Fruit fly (Drosophila melanogaster): Measurements from ENCODE around the gene asun.
A peak's percentile ranks its signal among the peaks of the same experiment; 100 is the strongest.

Gene asun

dm6 chr3R:16247609-16248499, 16.2 kb upstream of the asun start:
- peak; percentile 89 for TF ChIP-seq cyc (GFP tag; optimal IDR thresholded peaks at IDR 0.05)
- TF ChIP-seq dac (GFP tag; optimal IDR thresholded peaks at IDR 0.05), result peak; percentile 47
- peak; percentile 36 for TF ChIP-seq Ets21C (GFP tag; optimal IDR thresholded peaks at IDR 0.05)
- TF ChIP-seq CG6808 (GFP tag; optimal IDR thresholded peaks at IDR 0.05), result peak; percentile 87
- peak; percentile 33 for TF ChIP-seq CG6792 (GFP tag; optimal IDR thresholded peaks at IDR 0.05)
- TF ChIP-seq CG11762 (GFP tag; optimal IDR thresholded peaks at IDR 0.05; ENCODE audit: insufficient read depth), result peak; percentile 81
- TF ChIP-seq OdsH (GFP tag; optimal IDR thresholded peaks at IDR 0.05), result peak; percentile 74
- peak; percentile 56 for TF ChIP-seq fd85E (GFP tag; optimal IDR thresholded peaks at IDR 0.05)
- TF ChIP-seq CG6854 (GFP tag; optimal IDR thresholded peaks at IDR 0.05), result peak; percentile 67
- peak; percentile 47 for TF ChIP-seq fkh (GFP tag; optimal IDR thresholded peaks at IDR 0.05)
- peak in 1 of 2 experiments; percentile 58 for TF ChIP-seq salr (GFP tag; optimal IDR thresholded peaks at IDR 0.05)
- peak; percentile 40 for TF ChIP-seq Blimp-1 (GFP tag; optimal IDR thresholded peaks at IDR 0.05)
- peak; percentile 65 for TF ChIP-seq Met (GFP tag; optimal IDR thresholded peaks at IDR 0.05)
- peak; percentile 53 for TF ChIP-seq Sox102F (GFP tag; optimal IDR thresholded peaks at IDR 0.05)
- TF ChIP-seq topi (GFP tag; optimal IDR thresholded peaks at IDR 0.05), result peak; percentile 77
- TF ChIP-seq CG11902 (GFP tag; optimal IDR thresholded peaks at IDR 0.05), result peak; percentile 66
- peak; percentile 61 for TF ChIP-seq CG34406 (GFP tag; optimal IDR thresholded peaks at IDR 0.05)
- TF ChIP-seq dsx (GFP tag; optimal IDR thresholded peaks at IDR 0.05; ENCODE audit: poor library complexity, severe bottlenecking), result peak; percentile 13
- peak; percentile 30 for TF ChIP-seq CG8632 (GFP tag; optimal IDR thresholded peaks at IDR 0.05)
- TF ChIP-seq CG1621 (tag; optimal IDR thresholded peaks at IDR 0.05), result peak; percentile 16
- TF ChIP-seq CG11294 (GFP tag; IDR thresholded peaks at IDR 0.05), result peak; percentile 75
- TF ChIP-seq achi (GFP tag; optimal IDR thresholded peaks at IDR 0.05), result peak; percentile 64
- TF ChIP-seq CG15336 (GFP tag; IDR thresholded peaks at IDR 0.05), result peak; percentile 76
- TF ChIP-seq Ets96B (tag; optimal IDR thresholded peaks at IDR 0.05), result peak; percentile 70
- TF ChIP-seq CG10669 (GFP tag; optimal IDR thresholded peaks at IDR 0.05), result peak; percentile 84
- peak; percentile 73 for TF ChIP-seq CG4318 (GFP tag; optimal IDR thresholded peaks at IDR 0.05)
- peak; percentile 53 for TF ChIP-seq fd59A (GFP tag; optimal IDR thresholded peaks at IDR 0.05)
- TF ChIP-seq CG8119 (GFP tag; IDR thresholded peaks at IDR 0.05), result peak; percentile 69; the same call in 2 of the 3 replicates
- TF ChIP-seq Hr4 (GFP tag; optimal IDR thresholded peaks at IDR 0.05), result peak; percentile 76
- peak; percentile 49 for TF ChIP-seq CG10631 (GFP tag; optimal IDR thresholded peaks at IDR 0.05)
- peak; percentile 37 for TF ChIP-seq Smox (GFP tag; optimal IDR thresholded peaks at IDR 0.05)
- peak; percentile 65 for TF ChIP-seq spab (GFP tag; optimal IDR thresholded peaks at IDR 0.05)
- peak; percentile 26 for TF ChIP-seq CG8319 (GFP tag; optimal IDR thresholded peaks at IDR 0.05)
- TF ChIP-seq net (GFP tag; optimal IDR thresholded peaks at IDR 0.05), result peak; percentile 58
- TF ChIP-seq Gug (GFP tag; IDR thresholded peaks at IDR 0.05), result peak; percentile 76
- TF ChIP-seq CG9139 (GFP tag; optimal IDR thresholded peaks at IDR 0.05), result peak; percentile 42
- TF ChIP-seq Hr39 (GFP tag; optimal IDR thresholded peaks at IDR 0.05), result peak; percentile 56
- TF ChIP-seq lz (GFP tag; optimal IDR thresholded peaks at IDR 0.05), result peak; percentile 65
- TF ChIP-seq svp (GFP tag), result peak; percentile 83
- peak in 1 of 2 experiments; percentile 81 for TF ChIP-seq ss (GFP tag; optimal IDR thresholded peaks at IDR 0.05)
- TF ChIP-seq Lpt (GFP tag; optimal IDR thresholded peaks at IDR 0.05), result peak; percentile 86
- no peak for TF ChIP-seq vri (GFP tag; optimal IDR thresholded peaks at IDR 0.05)
- TF ChIP-seq CG16779 (tag; optimal IDR thresholded peaks at IDR 0.05), result peak; percentile 26
- peak; percentile 57 for TF ChIP-seq CG31627 (GFP tag; optimal IDR thresholded peaks at IDR 0.05)
- peak; percentile 52 for TF ChIP-seq CG7368 (GFP tag; optimal IDR thresholded peaks at IDR 0.05)
- peak; percentile 67 for TF ChIP-seq esn (GFP tag; optimal IDR thresholded peaks at IDR 0.05)
- peak; percentile 48 for TF ChIP-seq Eip75B (GFP tag; optimal IDR thresholded peaks at IDR 0.05)
- no peak for TF ChIP-seq Hr38 (GFP tag; optimal IDR thresholded peaks at IDR 0.05)
- TF ChIP-seq Eip78C (GFP tag), result peak; percentile 92
